Worm (Caenorhabditis elegans): Measurements from ENCODE around the gene ZK1290.11.

ZK1290.11 gene

ce11 chrII:7529078-7529683 is 32.2 kb downstream of the ZK1290.11 start, which contains the start of gene ZK1290.5 (continued):
- peak; percentile 83 for TF ChIP-seq zfp-3 (GFP tag; conservative IDR thresholded peaks at IDR 0.05)
- TF ChIP-seq duxl-1 (tag; optimal IDR thresholded peaks at IDR 0.05; ENCODE audit: poor library complexity): peak; percentile 15
- peak; percentile 96 for TF ChIP-seq tra-1 (GFP tag; IDR thresholded peaks at IDR 0.05)
- TF ChIP-seq Y75B8A.6 (GFP tag; IDR thresholded peaks at IDR 0.05): 0 out of 2 replicates have a peak, but pooled peaks have one; percentile 31
- no peak for TF ChIP-seq F26F4.8 (GFP tag; conservative IDR thresholded peaks at IDR 0.05)
- TF ChIP-seq madf-9 (GFP tag; conservative IDR thresholded peaks at IDR 0.05): peak; percentile 48; the same call in 1 of the 2 replicates
- no peak for TF ChIP-seq lir-3 (tag; optimal IDR thresholded peaks at IDR 0.05)
- no peak for TF ChIP-seq R02D3.7 (tag; optimal IDR thresholded peaks at IDR 0.05)
- TF ChIP-seq dmd-8 (GFP tag; IDR thresholded peaks at IDR 0.05): no peak
- peak; percentile 98 for TF ChIP-seq nhr-48 (tag; optimal IDR thresholded peaks at IDR 0.05)
- TF ChIP-seq ZK337.2 (GFP tag; IDR thresholded peaks at IDR 0.05): no peak
- TF ChIP-seq nhr-10 (tag; optimal IDR thresholded peaks at IDR 0.05): peak; percentile 83
- peak in 1 of 2 experiments; percentile 69 for TF ChIP-seq hif-1 (tag; optimal IDR thresholded peaks at IDR 0.05)
- peak; percentile 34 for TF ChIP-seq fos-1 (tag; optimal IDR thresholded peaks at IDR 0.05)

- no peak for TF ChIP-seq nhr-42 (GFP tag; IDR thresholded peaks at IDR 0.05)
- peak; percentile 33 for TF ChIP-seq dpl-1 (GFP tag; optimal IDR thresholded peaks at IDR 0.05)
- TF ChIP-seq hif-1 (tag; optimal IDR thresholded peaks at IDR 0.05): no peak
- TF ChIP-seq mdl-1 (tag; optimal IDR thresholded peaks at IDR 0.05): peak in 1 of 2 experiments; percentile 79
- TF ChIP-seq fkh-10 (GFP tag; optimal IDR thresholded peaks at IDR 0.05): no peak
- no peak for TF ChIP-seq D1046.2 (GFP tag; IDR thresholded peaks at IDR 0.05)
- peak; percentile 78 for TF ChIP-seq T20F7.1 (GFP tag; optimal IDR thresholded peaks at IDR 0.05)
- peak; percentile 97 for TF ChIP-seq mxl-2 (GFP tag; conservative IDR thresholded peaks at IDR 0.05)
- TF ChIP-seq zip-11 (GFP tag; IDR thresholded peaks at IDR 0.05): no peak
- TF ChIP-seq nhr-41 (GFP tag; IDR thresholded peaks at IDR 0.05): peak; percentile 76; the same call in 1 of the 2 replicates
- peak; percentile 98 for TF ChIP-seq aha-1 (tag)
- TF ChIP-seq lin-1 (GFP tag; IDR thresholded peaks at IDR 0.05): peak; percentile 89
- no peak for TF ChIP-seq ceh-28 (tag; optimal IDR thresholded peaks at IDR 0.05)
- peak; percentile 64; the same call in 1 of the 2 replicates for TF ChIP-seq zfp-3 (GFP tag; conservative IDR thresholded peaks at IDR 0.05)
- TF ChIP-seq duxl-1 (tag; optimal IDR thresholded peaks at IDR 0.05; ENCODE audit: poor library complexity): no peak
- TF ChIP-seq ztf-7 (tag; optimal IDR thresholded peaks at IDR 0.05): no peak
- TF ChIP-seq unc-62 (GFP tag; optimal IDR thresholded peaks at IDR 0.05 in 1 of 2): peak in 1 of 2 experiments; percentile 4
- TF ChIP-seq unc-62 (tag; optimal IDR thresholded peaks at IDR 0.05): no peak
- no peak for TF ChIP-seq R02D3.7 (tag; optimal IDR thresholded peaks at IDR 0.05)
- TF ChIP-seq attf-4 (tag; optimal IDR thresholded peaks at IDR 0.05): no peak
- TF ChIP-seq hlh-30 (tag; optimal IDR thresholded peaks at IDR 0.05; ENCODE audit: insufficient read depth): peak; percentile 97
- no peak for TF ChIP-seq vab-7 (GFP tag; IDR thresholded peaks at IDR 0.05)
- TF ChIP-seq zip-2 (tag; optimal IDR thresholded peaks at IDR 0.05): no peak
- no peak for TF ChIP-seq nhr-76 (tag; optimal IDR thresholded peaks at IDR 0.05)
- TF ChIP-seq Y75B8A.6 (GFP tag; IDR thresholded peaks at IDR 0.05): no peak
- TF ChIP-seq nhr-10 (tag; optimal IDR thresholded peaks at IDR 0.05): no peak
- no peak for TF ChIP-seq ces-1 (GFP tag; optimal IDR thresholded peaks at IDR 0.05)
- TF ChIP-seq F49E8.2 (tag; optimal IDR thresholded peaks at IDR 0.05; ENCODE audit: borderline replicate concordance): no peak
- peak in 1 of 2 experiments; percentile 47 for TF ChIP-seq daf-16 (GFP tag; optimal IDR thresholded peaks at IDR 0.05)
- peak; percentile 86 for TF ChIP-seq daf-16 (tag; optimal IDR thresholded peaks at IDR 0.05)
- TF ChIP-seq lin-29 (GFP tag; IDR thresholded peaks at IDR 0.05): no peak
- TF ChIP-seq F10B5.3 (tag; optimal IDR thresholded peaks at IDR 0.05): no peak
- TF ChIP-seq saeg-2 (GFP tag; IDR thresholded peaks at IDR 0.05): 0 out of 2 replicates have a peak, but pooled peaks have one; percentile 57
- peak; percentile 99 for TF ChIP-seq dmd-6 (GFP tag; IDR thresholded peaks at IDR 0.05)
- peak; percentile 74 for TF ChIP-seq nhr-28 (tag; optimal IDR thresholded peaks at IDR 0.05)
- no peak for TF ChIP-seq snpc-4 (tag; optimal IDR thresholded peaks at IDR 0.05)
- no peak for TF ChIP-seq Y48G9A.11 (GFP tag; IDR thresholded peaks at IDR 0.05)
- peak; percentile 78 for TF ChIP-seq mxl-3 (GFP tag; optimal IDR thresholded peaks at IDR 0.05)
- no peak for TF ChIP-seq jun-1 (tag; optimal IDR thresholded peaks at IDR 0.05)
- TF ChIP-seq lin-38 (GFP tag; IDR thresholded peaks at IDR 0.05): no peak
- TF ChIP-seq zag-1 (tag; optimal IDR thresholded peaks at IDR 0.05): no peak
Observed at ce11 chrII:7528210-7528609, 33.2 kb downstream of the ZK1290.11 start.
